Fruit fly (Drosophila melanogaster) Kc167 (cell line): ENCODE results near the gene ppk10.

Experiments
- Myc ChIP-seq: fragments of >200 bp; optimal IDR thresholded peaks from 2 replicates; lab custom pipeline; 2017; ENCODE audit warnings: missing external identifiers
- Sin3A ChIP-seq: fragments of >200 bp; optimal IDR thresholded peaks from 2 replicates; lab custom pipeline; 2018; ENCODE audit warnings: missing external identifiers
- h ChIP-seq: fragments of >200 bp; optimal IDR thresholded peaks from 3 replicates; lab custom pipeline; 2018; ENCODE audit warnings: missing external identifiers
- insv ChIP-seq: fragments of >200 bp; optimal IDR thresholded peaks from 3 replicates; lab custom pipeline; 2018; ENCODE audit warnings: missing external identifiers
- psq ChIP-seq: fragments of >200 bp; optimal IDR thresholded peaks from 2 replicates; lab custom pipeline; 2017; ENCODE audit warnings: missing external identifiers
- ttk ChIP-seq: sonication (Bioruptor generic); optimal IDR thresholded peaks from 2 replicates; lab custom pipeline; 2017; ENCODE audit warnings: missing external identifiers

The ppk10 gene

dm6 chr2L:10452296-10452695 is at the start of gene ppk10:
Gene ppk10, minus strand, starts transcription at chr2L:10452396.
- TF ChIP-seq ttk (lab: Kevin White, UChicago) (no peak), insv (lab: Kevin White, UChicago) (no peak), psq (no peak)

- no peak for TF ChIP-seq Myc (lab: Kevin White, UChicago)
- TF ChIP-seq Sin3A (lab: Kevin White, UChicago), result no peak
- no peak for TF ChIP-seq insv (lab: Kevin White, UChicago)
- no peak for TF ChIP-seq h (lab: Kevin White, UChicago)
- no peak for TF ChIP-seq ttk (lab: Kevin White, UChicago)
- no peak for TF ChIP-seq psq
These were observed 48.2 kb upstream of the ppk10 start for dm6 chr2L:10500309-10500974.

- TF ChIP-seq Myc (lab: Kevin White, UChicago), result no peak
- TF ChIP-seq Sin3A (lab: Kevin White, UChicago), result no peak
- TF ChIP-seq ttk (lab: Kevin White, UChicago), result no peak
- no peak for TF ChIP-seq insv (lab: Kevin White, UChicago)
- TF ChIP-seq h (lab: Kevin White, UChicago), result no peak
- TF ChIP-seq psq, result no peak
These were observed 47.4 kb upstream of the ppk10 start for dm6 chr2L:10499608-10500007.

- TF ChIP-seq psq (no peak), insv (lab: Kevin White, UChicago) (no peak), Sin3A (lab: Kevin White, UChicago) (no peak), h (lab: Kevin White, UChicago) (no peak), Myc (lab: Kevin White, UChicago) (no peak), ttk (lab: Kevin White, UChicago) (no peak)
These were observed 45.1 kb upstream of the ppk10 start for dm6 chr2L:10497106-10497800.

dm6 chr2L:10496338-10496737 is 44.1 kb upstream of the ppk10 start:
- TF ChIP-seq Sin3A (lab: Kevin White, UChicago) (no peak), Myc (lab: Kevin White, UChicago) (no peak), psq (no peak), h (lab: Kevin White, UChicago) (no peak), insv (lab: Kevin White, UChicago) (no peak), ttk (lab: Kevin White, UChicago) (no peak)

dm6 chr2L:10495495-10495894 is 43.3 kb upstream of the ppk10 start:
- TF ChIP-seq Myc (lab: Kevin White, UChicago) (no peak), ttk (lab: Kevin White, UChicago) (no peak), Sin3A (lab: Kevin White, UChicago) (no peak), psq (no peak), h (lab: Kevin White, UChicago) (no peak), insv (lab: Kevin White, UChicago) (no peak)

dm6 chr2L:10491354-10491753 is 39.2 kb upstream of the ppk10 start, which contains the start of gene CG13144:
Gene CG13144, minus strand, starts transcription at chr2L:10491454.
- TF ChIP-seq ttk (lab: Kevin White, UChicago), result no peak
- no peak for TF ChIP-seq psq
- no peak for TF ChIP-seq Sin3A (lab: Kevin White, UChicago)
- no peak for TF ChIP-seq Myc (lab: Kevin White, UChicago)
- TF ChIP-seq insv (lab: Kevin White, UChicago), result no peak
- TF ChIP-seq h (lab: Kevin White, UChicago), result no peak

dm6 chr2L:10488484-10489223 is 36.5 kb upstream of the ppk10 start, which contains the start of the genes Cog4 and CG6144:
Gene Cog4, minus strand, starts transcription at chr2L:10488622.
Gene CG6144, plus strand, starts transcription at chr2L:10488694.
- TF ChIP-seq ttk (lab: Kevin White, UChicago) (no peak), insv (lab: Kevin White, UChicago) (no peak), psq (no peak), h (lab: Kevin White, UChicago) (no peak), Sin3A (lab: Kevin White, UChicago) (no peak), Myc (lab: Kevin White, UChicago) (no peak)

dm6 chr2L:10483073-10483472 is 30.9 kb upstream of the ppk10 start, which contains the start of gene Grip75:
Gene Grip75, plus strand, starts transcription at chr2L:10483295.
- TF ChIP-seq ttk (lab: Kevin White, UChicago) (no peak), psq (no peak), Myc (lab: Kevin White, UChicago) (no peak), insv (lab: Kevin White, UChicago) (no peak), h (lab: Kevin White, UChicago) (no peak), Sin3A (lab: Kevin White, UChicago) (no peak)

- TF ChIP-seq psq, result no peak
- no peak for TF ChIP-seq ttk (lab: Kevin White, UChicago)
- no peak for TF ChIP-seq h (lab: Kevin White, UChicago)
- TF ChIP-seq Myc (lab: Kevin White, UChicago), result no peak
These were observed 27.7 kb upstream of the ppk10 start for dm6 chr2L:10479859-10480258.

dm6 chr2L:10476879-10477278 is 24.7 kb upstream of the ppk10 start, which contains the start of gene RluA-2:
Gene RluA-2, plus strand, starts transcription at chr2L:10477073.
- no peak for TF ChIP-seq Sin3A (lab: Kevin White, UChicago)
- TF ChIP-seq insv (lab: Kevin White, UChicago), result no peak
- TF ChIP-seq h (lab: Kevin White, UChicago), result no peak
- TF ChIP-seq psq, result no peak
- TF ChIP-seq Myc (lab: Kevin White, UChicago), result no peak
- no peak for TF ChIP-seq ttk (lab: Kevin White, UChicago)
